Worm (Caenorhabditis elegans) whole organism, midembryonic: ENCODE measurements around the gene F52C9.3.

Experiments used
- cog-1 ChIP-seq: sonication (generic microtip); optimal IDR thresholded peaks from 2 replicates; lab custom pipeline; 2016; ENCODE audit warnings: missing genetic modification characterization, missing compliant biosample characterization
- med-1 ChIP-seq: sonication (generic microtip); optimal IDR thresholded peaks from 2 replicates; lab custom pipeline; 2017; ENCODE audit warnings: missing genetic modification characterization, mild to moderate bottlenecking, missing compliant biosample characterization, antibody characterized with exemption, missing genetic modification reagents; ENCODE audit not compliant: insufficient read depth
- tab-1 ChIP-seq: fragments of 200-800 bp; sonication (Bioruptor generic); IDR thresholded peaks from 2 replicates; pipeline ENCODE4 v1.3.6; 2022; ENCODE audit warnings: missing genetic modification characterization, missing compliant biosample characterization
- ztf-29 ChIP-seq: fragments of 200-800 bp; sonication (Bioruptor generic); IDR thresholded peaks from 2 replicates; pipeline ENCODE4 v1.3.6; 2022; ENCODE audit warnings: missing genetic modification reagents, missing genetic modification characterization, missing compliant biosample characterization

DNA sequence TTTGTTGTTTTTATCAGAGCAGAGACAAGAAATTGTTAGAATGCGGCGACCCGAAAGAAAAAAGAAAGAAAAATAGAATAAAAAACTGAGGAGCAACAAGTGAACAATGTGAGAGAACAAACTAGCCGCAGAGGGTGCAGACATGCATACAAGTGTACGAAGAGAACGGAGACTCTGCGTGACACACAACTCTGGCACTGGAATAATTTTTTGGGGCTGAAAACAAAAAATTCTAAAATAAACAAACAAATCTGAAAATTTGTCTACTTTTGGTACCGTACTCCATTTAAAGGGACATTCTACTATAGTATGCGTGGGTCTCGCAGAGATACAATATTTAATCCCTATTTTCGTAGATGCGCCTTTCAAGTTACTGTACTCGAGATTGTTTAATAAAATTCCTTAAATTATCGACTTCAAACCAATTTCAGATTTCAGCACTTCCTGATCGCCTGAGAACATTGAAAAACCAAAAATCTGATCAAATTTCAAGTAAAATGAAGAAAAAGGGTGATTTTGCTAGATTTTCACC, 53.4 kb downstream of the F52C9.3 start:
- TF ChIP-seq tab-1: no peak
- TF ChIP-seq cog-1 (tag; lab: Kevin White, UChicago): no peak
- TF ChIP-seq ztf-29 (GFP tag; lab: Robert Waterston, UW): no peak
- TF ChIP-seq med-1 (GFP tag; lab: Kevin White, UChicago): no peak
